Fruit fly (Drosophila melanogaster) whole organism, pupa: ENCODE results near the gene mei-218.

Source experiments
- CG10348 ChIP-seq: fragments of 200-800 bp; sonication (Bioruptor generic); IDR thresholded peaks from 2 replicates; pipeline ENCODE4 v1.3.6; 2022; ENCODE audit warnings: missing biosample characterization, missing genetic modification characterization
- CG12605 ChIP-seq: fragments of 200-800 bp; sonication (Bioruptor generic); IDR thresholded peaks from 2 replicates; pipeline ENCODE4 v1.3.6; 2022; ENCODE audit warnings: missing biosample characterization, missing genetic modification characterization
- CG13204 ChIP-seq: fragments of 200-800 bp; sonication (Bioruptor generic); optimal IDR thresholded peaks from 2 replicates; lab custom pipeline; 2018; ENCODE audit warnings: missing biosample characterization, mild to moderate bottlenecking, missing genetic modification characterization, moderate library complexity
- CG14655 ChIP-seq: fragments of 200-800 bp; sonication (Bioruptor generic); optimal IDR thresholded peaks from 3 replicates; lab custom pipeline; 2017; ENCODE audit warnings: mild to moderate bottlenecking, missing biosample characterization, missing genetic modification reagents, missing genetic modification characterization
- CG15710 ChIP-seq: fragments of 200-800 bp; sonication (Bioruptor generic); optimal IDR thresholded peaks from 2 replicates; lab custom pipeline; 2018; ENCODE audit warnings: missing biosample characterization, mild to moderate bottlenecking, missing genetic modification characterization, moderate library complexity
- CG17806 ChIP-seq: fragments of 200-800 bp; sonication (Bioruptor generic); optimal IDR thresholded peaks from 2 replicates; lab custom pipeline; 2018; ENCODE audit warnings: missing biosample characterization, mild to moderate bottlenecking, missing genetic modification characterization, moderate library complexity
- CG32121 ChIP-seq: fragments of 200-800 bp; sonication (Bioruptor generic); IDR thresholded peaks from 2 replicates; pipeline ENCODE4 v1.3.6; 2022; ENCODE audit warnings: missing biosample characterization, missing genetic modification characterization
- CG34367 ChIP-seq: fragments of 200-800 bp; sonication (Bioruptor generic); optimal IDR thresholded peaks from 2 replicates; lab custom pipeline; 2018; ENCODE audit warnings: missing biosample characterization, mild to moderate bottlenecking, missing genetic modification characterization
- CG4496 ChIP-seq: fragments of 200-800 bp; sonication (Bioruptor generic); IDR thresholded peaks from 3 replicates; pipeline ENCODE4 v1.3.6; 2022; ENCODE audit warnings: missing biosample characterization, missing genetic modification characterization
- CG8159 ChIP-seq: fragments of 200-800 bp; sonication (Bioruptor generic); optimal IDR thresholded peaks from 3 replicates; lab custom pipeline; 2018; ENCODE audit warnings: missing biosample characterization, mild to moderate bottlenecking, missing genetic modification characterization, moderate library complexity
- CG8301 ChIP-seq: fragments of 200-800 bp; sonication (Bioruptor generic); optimal IDR thresholded peaks from 2 replicates; lab custom pipeline; 2018; ENCODE audit warnings: missing biosample characterization, mild to moderate bottlenecking, missing genetic modification characterization
- CG9948 ChIP-seq: fragments of 200-800 bp; sonication (Bioruptor generic); optimal IDR thresholded peaks from 2 replicates; lab custom pipeline; 2018; ENCODE audit warnings: missing biosample characterization, mild to moderate bottlenecking, missing genetic modification characterization, moderate library complexity
- D1 ChIP-seq: fragments of 200-800 bp; sonication (Bioruptor generic); optimal IDR thresholded peaks from 2 replicates; lab custom pipeline; 2018; ENCODE audit warnings: missing biosample characterization, mild to moderate bottlenecking, missing genetic modification characterization, moderate library complexity
- EcR ChIP-seq: fragments of 200-800 bp; sonication (Bioruptor generic); optimal IDR thresholded peaks from 3 replicates; lab custom pipeline; 2019; ENCODE audit warnings: missing biosample characterization, missing genetic modification characterization, mild to moderate bottlenecking, moderate library complexity, missing genetic modification reagents
- Ets98B ChIP-seq: fragments of 200-800 bp; sonication (Bioruptor generic); IDR thresholded peaks from 2 replicates; pipeline ENCODE4 v1.3.6; 2022; ENCODE audit warnings: missing biosample characterization, missing genetic modification characterization
- Pif1A ChIP-seq: fragments of 200-800 bp; sonication (Bioruptor generic); optimal IDR thresholded peaks from 3 replicates; lab custom pipeline; 2016; ENCODE audit warnings: missing biosample characterization, missing genetic modification characterization
- Pif1B ChIP-seq: fragments of 200-800 bp; sonication (Bioruptor generic); optimal IDR thresholded peaks from 3 replicates; lab custom pipeline; 2016; ENCODE audit warnings: missing biosample characterization, missing genetic modification characterization
- Snoo ChIP-seq: fragments of 200-800 bp; sonication (Bioruptor generic); optimal IDR thresholded peaks from 3 replicates; lab custom pipeline; 2017; ENCODE audit warnings: missing biosample characterization, mild to moderate bottlenecking, missing genetic modification characterization, inconsistent platforms
- fd96Ca ChIP-seq: fragments of 200-800 bp; sonication (Bioruptor generic); IDR thresholded peaks from 3 replicates; pipeline ENCODE4 v1.3.6; 2022; ENCODE audit warnings: missing biosample characterization, missing genetic modification characterization
- gl ChIP-seq: fragments of 200-800 bp; sonication (Bioruptor generic); optimal IDR thresholded peaks from 2 replicates; lab custom pipeline; 2018; ENCODE audit warnings: missing biosample characterization, mild to moderate bottlenecking, missing genetic modification characterization
- rn ChIP-seq: fragments of 200-800 bp; sonication (Bioruptor generic); IDR thresholded peaks from 2 replicates; pipeline ENCODE4 v1.3.6; 2022; ENCODE audit warnings: missing biosample characterization, missing genetic modification characterization

The mei-218 gene

DNA sequence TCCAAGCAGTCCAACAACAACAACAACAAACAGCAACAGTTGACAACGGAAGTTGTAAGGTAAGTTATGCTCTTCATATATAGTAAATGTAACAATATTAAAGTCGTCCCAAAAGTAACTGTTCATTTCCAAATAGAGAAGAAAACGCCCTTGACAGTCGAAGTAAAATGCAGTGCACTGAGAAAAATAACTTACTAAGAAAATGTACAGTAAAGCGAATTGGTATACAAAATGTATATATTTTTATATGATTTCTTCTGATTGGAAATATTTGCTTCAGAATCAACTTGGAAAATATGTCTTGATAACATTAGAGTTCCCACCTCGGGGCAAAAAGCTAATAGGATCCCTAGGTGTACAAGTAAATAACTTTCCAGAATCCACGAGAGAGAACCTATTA, 34.8 kb downstream of the mei-218 start:
- TF ChIP-seq gl (tag; lab: Kevin White, UChicago) (no peak), CG8301 (no peak), fd96Ca (GFP tag; lab: Robert Waterston, UW) (no peak), CG4496 (GFP tag; lab: Robert Waterston, UW) (no peak), CG32121 (GFP tag; lab: Robert Waterston, UW) (no peak), CG10348 (GFP tag; lab: Robert Waterston, UW) (no peak), rn (no peak), Snoo (tag; lab: Kevin White, UChicago) (no peak), Pif1B (GFP tag; lab: Kevin White, UChicago) (peak; percentile 19), CG14655 (GFP tag; lab: Kevin White, UChicago) (no peak), D1 (no peak), CG8159 (tag; lab: Kevin White, UChicago) (peak; percentile 3), EcR (no peak), CG13204 (no peak), Ets98B (GFP tag; lab: Robert Waterston, UW) (no peak), CG12605 (GFP tag; lab: Robert Waterston, UW) (no peak), CG34367 (no peak)

DNA sequence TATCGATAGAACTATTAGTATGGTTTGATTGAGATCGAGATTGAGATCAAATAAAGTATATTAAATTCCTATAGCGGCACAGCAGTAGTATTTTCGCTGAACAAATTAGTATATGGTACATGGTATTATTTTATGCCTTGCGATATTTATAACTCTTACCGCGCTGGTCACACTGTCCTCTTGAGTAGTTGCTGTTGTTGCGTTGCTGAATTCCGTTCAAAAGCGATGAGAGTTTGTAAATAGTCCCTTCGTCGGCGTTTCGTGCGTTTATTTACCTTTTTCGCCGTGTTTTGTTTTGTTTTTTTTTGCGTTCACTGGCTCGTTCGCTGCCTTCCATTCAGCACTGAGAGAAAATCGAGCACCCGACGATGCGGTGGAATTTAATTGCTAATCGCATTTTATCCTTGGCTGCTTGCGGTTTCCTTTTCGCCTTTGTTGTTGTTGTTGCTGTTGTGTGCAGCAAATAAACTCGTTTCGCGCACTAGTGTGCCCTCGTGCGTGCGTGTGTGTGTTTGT, 35.3 kb downstream of the mei-218 start, which contains the start of gene CG5004:
Gene CG5004, plus strand, starts transcription at position 182 of the 516 bp plus-strand sequence.
- TF ChIP-seq CG13204 (peak; percentile 29), CG14655 (GFP tag; lab: Kevin White, UChicago) (no peak), Ets98B (GFP tag; lab: Robert Waterston, UW) (peak; percentile 26; the same call in 1 of the 2 replicates), gl (tag; lab: Kevin White, UChicago) (peak; percentile 11), Snoo (tag; lab: Kevin White, UChicago) (no peak), EcR (peak; percentile 62), CG17806 (tag; lab: Kevin White, UChicago) (no peak), CG15710 (tag; lab: Kevin White, UChicago) (peak; percentile 10)

DNA sequence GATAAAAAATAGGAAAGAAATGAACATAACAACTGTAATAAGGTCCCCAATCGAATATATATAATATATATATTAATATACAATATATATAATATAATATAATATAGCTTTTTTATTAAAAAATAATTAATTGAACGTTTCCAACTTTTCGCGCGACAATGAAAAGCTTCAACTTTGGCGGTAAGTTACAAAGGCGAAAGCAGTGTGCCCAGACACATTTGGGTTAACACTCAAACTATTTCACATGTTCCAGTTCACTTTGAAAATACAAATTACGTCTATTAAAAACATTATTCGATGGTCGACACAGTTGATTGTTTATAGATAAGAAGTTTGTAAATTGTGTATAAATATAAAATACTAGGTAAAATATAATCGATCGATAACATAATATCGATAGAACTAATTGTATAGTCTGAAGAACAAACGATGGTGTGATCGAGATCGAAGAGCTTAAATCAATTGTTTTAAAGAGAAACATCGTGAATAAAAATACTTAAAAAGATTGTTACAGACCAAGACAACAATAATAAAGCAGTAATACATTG, 36.6 kb downstream of the mei-218 start:
- no peak for TF ChIP-seq CG12605 (GFP tag; lab: Robert Waterston, UW)
- no peak for TF ChIP-seq CG10348 (GFP tag; lab: Robert Waterston, UW)
- TF ChIP-seq Pif1B (GFP tag; lab: Kevin White, UChicago) = no peak
- no peak for TF ChIP-seq CG4496 (GFP tag; lab: Robert Waterston, UW)
- TF ChIP-seq fd96Ca (GFP tag; lab: Robert Waterston, UW) = no peak
- TF ChIP-seq CG32121 (GFP tag; lab: Robert Waterston, UW) = no peak
- TF ChIP-seq CG17806 (tag; lab: Kevin White, UChicago) = no peak
- TF ChIP-seq Pif1A (GFP tag; lab: Kevin White, UChicago) = no peak
- TF ChIP-seq rn = no peak
- TF ChIP-seq, all 21 proteins: peak for 0

DNA sequence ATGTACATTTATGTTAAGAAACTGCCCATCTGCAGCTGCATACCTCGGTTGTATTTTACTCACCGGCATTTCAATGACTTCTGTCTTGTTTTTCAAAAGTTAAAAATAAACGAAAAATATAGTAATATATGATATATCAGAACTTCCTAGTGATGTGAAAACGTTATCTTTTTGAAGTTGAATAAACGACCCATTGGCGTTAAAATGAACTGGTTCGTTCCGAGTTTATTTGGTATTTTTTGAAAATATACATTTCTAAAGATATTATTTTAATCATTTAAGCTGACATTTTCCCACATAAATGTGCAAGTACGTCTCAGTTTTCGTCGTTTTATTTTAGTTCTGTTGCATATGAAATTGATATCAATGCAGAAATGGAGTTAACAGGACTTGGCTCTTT, 37.1 kb downstream of the mei-218 start, which contains the start of gene Arpc3B:
Gene Arpc3B, minus strand, starts transcription at position 146 of the 400 bp plus-strand sequence.
- TF ChIP-seq D1 (no peak), CG9948 (tag; lab: Kevin White, UChicago) (no peak), CG15710 (tag; lab: Kevin White, UChicago) (no peak), Pif1B (GFP tag; lab: Kevin White, UChicago) (no peak), CG17806 (tag; lab: Kevin White, UChicago) (no peak), fd96Ca (GFP tag; lab: Robert Waterston, UW) (no peak), gl (tag; lab: Kevin White, UChicago) (no peak), Pif1A (GFP tag; lab: Kevin White, UChicago) (no peak), CG34367 (no peak), Ets98B (GFP tag; lab: Robert Waterston, UW) (no peak), CG8301 (no peak), CG13204 (no peak), CG4496 (GFP tag; lab: Robert Waterston, UW) (no peak), CG12605 (GFP tag; lab: Robert Waterston, UW) (no peak), CG14655 (GFP tag; lab: Kevin White, UChicago) (no peak), CG32121 (GFP tag; lab: Robert Waterston, UW) (no peak)

DNA sequence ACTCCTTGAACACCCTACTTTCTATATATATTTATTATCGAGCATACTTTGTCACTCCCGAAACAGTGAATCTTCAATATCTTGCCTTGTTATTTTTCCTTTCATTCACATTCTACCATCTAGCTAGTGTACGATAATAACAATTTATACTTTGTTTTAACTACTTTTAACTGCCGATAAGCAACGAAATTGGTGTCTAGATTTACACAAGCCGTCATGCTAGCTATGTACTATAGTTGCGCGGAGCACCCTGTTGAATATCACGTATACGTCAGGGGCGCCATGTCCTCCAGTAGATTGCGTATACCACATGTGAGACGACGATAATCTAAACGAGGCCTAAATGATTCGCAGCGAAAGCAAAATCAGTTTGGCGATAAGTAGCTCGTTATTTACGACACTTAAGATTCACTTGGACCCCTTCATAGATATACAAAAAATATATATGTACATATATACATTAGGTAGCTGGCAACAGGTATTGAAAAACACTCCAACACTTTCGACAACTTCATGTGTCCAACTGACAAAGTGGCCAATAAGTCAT, 48.8 kb downstream of the mei-218 start:
- TF ChIP-seq CG15710 (tag; lab: Kevin White, UChicago) (no peak), CG8159 (tag; lab: Kevin White, UChicago) (no peak), CG14655 (GFP tag; lab: Kevin White, UChicago) (no peak)

DNA sequence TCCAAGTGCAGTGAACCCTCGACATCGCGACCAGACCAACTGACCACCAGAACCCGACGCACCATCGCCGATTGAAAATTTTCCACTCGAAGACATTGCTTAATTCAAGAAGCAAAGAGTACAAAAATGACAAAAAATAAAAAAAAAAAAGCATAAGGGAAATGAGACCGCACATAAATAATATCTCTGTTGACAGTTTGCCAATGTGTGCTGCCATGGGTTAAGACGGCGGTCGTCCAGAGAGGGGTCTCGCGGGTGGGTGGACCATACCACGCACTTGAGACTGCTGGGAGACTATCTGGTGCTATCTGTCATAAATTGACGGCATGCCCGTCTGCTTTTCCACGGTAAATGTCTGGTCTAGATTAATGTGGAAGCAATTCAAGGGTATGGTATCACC, 49.4 kb downstream of the mei-218 start:
- TF ChIP-seq CG4496 (GFP tag; lab: Robert Waterston, UW) (0 out of 3 replicates have a peak, but pooled peaks have one; percentile 22), CG13204 (no peak), CG9948 (tag; lab: Kevin White, UChicago) (no peak), fd96Ca (GFP tag; lab: Robert Waterston, UW) (peak; percentile 17; the same call in 1 of the 3 replicates)
